Worm (Caenorhabditis elegans) whole organism, young adult: ENCODE results near the gene rde-12.
A peak's percentile ranks its signal among the peaks of the same experiment; 100 is the strongest.

ENCODE experiments used
- D2030.7 ChIP-seq: fragments of 200-800 bp; sonication (Bioruptor generic); IDR thresholded peaks from 2 replicates; pipeline ENCODE4 v1.3.6; 2022; ENCODE audit warnings: missing genetic modification reagents, missing genetic modification characterization, missing compliant biosample characterization
- F22D6.2 ChIP-seq: sonication (generic microtip); optimal IDR thresholded peaks from 2 replicates; lab custom pipeline; 2016; ENCODE audit warnings: mild to moderate bottlenecking, missing genetic modification characterization, missing compliant biosample characterization
- F52B5.7 ChIP-seq: sonication (generic microtip); optimal IDR thresholded peaks from 2 replicates; lab custom pipeline; 2016; ENCODE audit warnings: mild to moderate bottlenecking, missing genetic modification characterization, missing compliant biosample characterization
- F57C9.4 ChIP-seq: sonication (generic microtip); optimal IDR thresholded peaks from 2 replicates; lab custom pipeline; 2017; ENCODE audit warnings: mild to moderate bottlenecking, missing genetic modification characterization, missing compliant biosample characterization
- K11D2.4 ChIP-seq: fragments of 200-800 bp; sonication (Bioruptor generic); IDR thresholded peaks from 2 replicates; pipeline ENCODE4 v1.3.6; 2022; ENCODE audit warnings: missing genetic modification reagents, missing genetic modification characterization, missing compliant biosample characterization
- Y79H2A.3 ChIP-seq: fragments of 200-800 bp; sonication (Bioruptor generic); conservative IDR thresholded peaks from 2 replicates; pipeline ENCODE4 v1.3.6; 2022; ENCODE audit warnings: missing genetic modification reagents, missing genetic modification characterization, missing compliant biosample characterization
- Y95B8A.8 ChIP-seq: fragments of 200-800 bp; sonication (Bioruptor generic); IDR thresholded peaks from 2 replicates; pipeline ENCODE4 v1.3.6; 2022; ENCODE audit warnings: missing genetic modification reagents, missing genetic modification characterization, missing compliant biosample characterization
- ama-1 ChIP-seq, 3 experiments: fragments of 150-350 bp in 1 of 3; sonication (generic microtip) in 2 of 3; optimal IDR thresholded peaks; 2 replicates each; lab custom pipeline; 2014 to 2018; ENCODE audit warnings: missing biosample characterization in 2 of 3, missing genetic modification characterization in 2 of 3, missing genetic modification reagents in 2 of 3
- aptf-2 ChIP-seq: fragments of 200-800 bp; sonication (Bioruptor generic); conservative IDR thresholded peaks from 2 replicates; pipeline ENCODE4 v1.3.6; 2022; ENCODE audit warnings: missing genetic modification reagents, missing genetic modification characterization, missing compliant biosample characterization
- attf-3 ChIP-seq: fragments of 200-800 bp; sonication (Bioruptor generic); conservative IDR thresholded peaks from 2 replicates; pipeline ENCODE4 v1.3.6; 2022; ENCODE audit warnings: missing genetic modification reagents, missing genetic modification characterization, missing compliant biosample characterization
- bed-1 ChIP-seq: fragments of 200-800 bp; sonication (Bioruptor generic); IDR thresholded peaks from 2 replicates; pipeline ENCODE4 v1.3.6; 2022; ENCODE audit warnings: missing genetic modification reagents, missing genetic modification characterization, missing compliant biosample characterization
- ccch-3 ChIP-seq: fragments of 200-800 bp; sonication (Bioruptor generic); optimal IDR thresholded peaks from 2 replicates; lab custom pipeline; 2018; ENCODE audit warnings: mild to moderate bottlenecking, missing genetic modification characterization, missing compliant biosample characterization
- cebp-1 ChIP-seq, 2 experiments: fragments of 200-800 bp in 1 of 2; sonication (Bioruptor generic) in 1 of 2; sonication (generic microtip) in 1 of 2; IDR thresholded peaks in 1 of 2; optimal IDR thresholded peaks in 1 of 2; 2 replicates each; pipeline versions ENCODE4 v1.3.6 to Lab custom; 2017 to 2022; ENCODE audit warnings: missing compliant biosample characterization in 2 of 2, missing genetic modification characterization in 2 of 2, mild to moderate bottlenecking in 1 of 2, missing genetic modification reagents in 1 of 2, moderate library complexity in 1 of 2
- cebp-2 ChIP-seq: fragments of 200-800 bp; sonication (Bioruptor generic); IDR thresholded peaks from 2 replicates; pipeline ENCODE4 v1.3.6; 2022; ENCODE audit warnings: missing genetic modification characterization, missing compliant biosample characterization
- ceh-58 ChIP-seq: fragments of 200-800 bp; sonication (Bioruptor generic); IDR thresholded peaks from 2 replicates; pipeline ENCODE4 v1.3.6; 2022; ENCODE audit warnings: missing genetic modification characterization, missing compliant biosample characterization
- ceh-79 ChIP-seq: sonication (generic microtip); optimal IDR thresholded peaks from 2 replicates; lab custom pipeline; 2017; ENCODE audit warnings: mild to moderate bottlenecking, missing genetic modification characterization, missing compliant biosample characterization
- chd-7 ChIP-seq: sonication (generic microtip); optimal IDR thresholded peaks from 2 replicates; lab custom pipeline; 2016; ENCODE audit warnings: mild to moderate bottlenecking, missing genetic modification characterization, moderate library complexity, missing compliant biosample characterization
- die-1 ChIP-seq: sonication (generic microtip); optimal IDR thresholded peaks from 2 replicates; lab custom pipeline; 2016; ENCODE audit warnings: missing genotype, mild to moderate bottlenecking, missing genetic modification characterization, missing compliant biosample characterization
- egl-44 ChIP-seq: fragments of 200-800 bp; sonication (Bioruptor generic); IDR thresholded peaks from 2 replicates; pipeline ENCODE4 v1.3.6; 2022; ENCODE audit warnings: missing genetic modification reagents, missing genetic modification characterization, missing compliant biosample characterization
- ekl-4 ChIP-seq: fragments of 200-800 bp; sonication (Bioruptor generic); IDR thresholded peaks from 2 replicates; pipeline ENCODE4 v1.3.6; 2022; ENCODE audit warnings: missing genetic modification reagents, missing genetic modification characterization, missing compliant biosample characterization
- fkh-3 ChIP-seq: sonication (generic microtip); optimal IDR thresholded peaks from 2 replicates; lab custom pipeline; 2016; ENCODE audit warnings: mild to moderate bottlenecking, missing genetic modification characterization, missing compliant biosample characterization
- hlh-26 ChIP-seq: fragments of 200-800 bp; sonication (Bioruptor generic); conservative IDR thresholded peaks from 2 replicates; pipeline ENCODE4 v1.3.6; 2022; ENCODE audit warnings: missing genetic modification reagents, missing genetic modification characterization, missing compliant biosample characterization
- hmg-20 ChIP-seq: fragments of 200-800 bp; sonication (Bioruptor generic); IDR thresholded peaks from 2 replicates; pipeline ENCODE4 v1.3.6; 2022; ENCODE audit warnings: missing genetic modification reagents, missing genetic modification characterization, missing compliant biosample characterization
- lin-35 ChIP-seq, 3 experiments: fragments of 150-350 bp in 2 of 3; sonication (generic microtip) in 1 of 3; optimal IDR thresholded peaks; 2 replicates each; lab custom pipeline; 2014 to 2018; ENCODE audit warnings: missing biosample characterization in 3 of 3, missing genetic modification characterization in 3 of 3, missing genetic modification reagents in 3 of 3
- lin-40 ChIP-seq: sonication (generic microtip); optimal IDR thresholded peaks from 2 replicates; lab custom pipeline; 2016; ENCODE audit warnings: missing genetic modification characterization, mild to moderate bottlenecking, missing compliant biosample characterization, missing genotype, missing genetic modification reagents
- lir-1 ChIP-seq: fragments of 200-800 bp; sonication (Bioruptor generic); conservative IDR thresholded peaks from 2 replicates; pipeline ENCODE4 v1.3.6; 2022; ENCODE audit warnings: missing genetic modification reagents, missing genetic modification characterization, missing compliant biosample characterization
- lsy-27 ChIP-seq: sonication (generic microtip); optimal IDR thresholded peaks from 2 replicates; lab custom pipeline; 2017; ENCODE audit warnings: missing genetic modification characterization, mild to moderate bottlenecking, missing compliant biosample characterization, antibody characterized with exemption, missing genotype, borderline replicate concordance; ENCODE audit not compliant: insufficient read depth
- madf-10 ChIP-seq: sonication (generic microtip); optimal IDR thresholded peaks from 2 replicates; lab custom pipeline; 2016; ENCODE audit warnings: mild to moderate bottlenecking, missing genetic modification characterization, missing compliant biosample characterization
- madf-3 ChIP-seq: fragments of 200-800 bp; sonication (Bioruptor generic); IDR thresholded peaks from 2 replicates; pipeline ENCODE4 v1.3.6; 2022; ENCODE audit warnings: missing genetic modification reagents, missing genetic modification characterization, missing compliant biosample characterization
- madf-8 ChIP-seq: fragments of 200-800 bp; sonication (Bioruptor generic); conservative IDR thresholded peaks from 2 replicates; pipeline ENCODE4 v1.3.6; 2022; ENCODE audit warnings: missing genetic modification reagents, missing genetic modification characterization, missing compliant biosample characterization
- mes-4 ChIP-seq: sonication (generic microtip); optimal IDR thresholded peaks from 2 replicates; lab custom pipeline; 2016; ENCODE audit warnings: missing genotype, missing genetic modification characterization, missing compliant biosample characterization
- nfya-2 ChIP-seq: fragments of 200-800 bp; sonication (Bioruptor generic); IDR thresholded peaks from 2 replicates; pipeline ENCODE4 v1.3.6; 2022; ENCODE audit warnings: missing genetic modification reagents, missing genetic modification characterization, missing compliant biosample characterization
- nhr-120 ChIP-seq: fragments of 200-800 bp; sonication (Bioruptor generic); IDR thresholded peaks from 2 replicates; pipeline ENCODE4 v1.3.6; 2022; ENCODE audit warnings: missing genetic modification characterization, missing compliant biosample characterization
- nhr-27 ChIP-seq: fragments of 200-800 bp; sonication (Bioruptor generic); optimal IDR thresholded peaks from 2 replicates; lab custom pipeline; 2018; ENCODE audit warnings: mild to moderate bottlenecking, missing genetic modification characterization, moderate library complexity, missing compliant biosample characterization
- rec-8 ChIP-seq, 2 experiments: sonication (generic microtip); optimal IDR thresholded peaks; 2 replicates each; lab custom pipeline; 2016; ENCODE audit warnings: mild to moderate bottlenecking in 2 of 2, missing genetic modification characterization in 2 of 2, missing genetic modification reagents in 2 of 2, missing genotype in 2 of 2, missing biosample characterization in 1 of 2, missing compliant biosample characterization in 1 of 2, moderate library complexity in 1 of 2
- rpc-1 ChIP-seq, 2 experiments: fragments of 150-350 bp in 1 of 2; sonication (generic microtip) in 1 of 2; optimal IDR thresholded peaks; 2 replicates each; lab custom pipeline; 2014 to 2018; ENCODE audit warnings: missing biosample characterization in 1 of 2, missing genetic modification characterization in 1 of 2, missing genetic modification reagents in 1 of 2, missing genotype in 1 of 2
- somi-1 ChIP-seq: fragments of 200-800 bp; sonication (Bioruptor generic); optimal IDR thresholded peaks from 2 replicates; lab custom pipeline; 2018; ENCODE audit warnings: mild to moderate bottlenecking, missing genetic modification characterization, missing compliant biosample characterization
- xnd-1 ChIP-seq: sonication (generic microtip); optimal IDR thresholded peaks from 2 replicates; lab custom pipeline; 2016; ENCODE audit warnings: missing genotype, missing genetic modification reagents, missing genetic modification characterization, missing compliant biosample characterization
- zim-3 ChIP-seq: sonication (generic microtip); optimal IDR thresholded peaks from 2 replicates; lab custom pipeline; 2017; ENCODE audit warnings: mild to moderate bottlenecking, missing genetic modification characterization, moderate library complexity, missing compliant biosample characterization
- ztf-28 ChIP-seq: fragments of 200-800 bp; sonication (Bioruptor generic); IDR thresholded peaks from 2 replicates; pipeline ENCODE4 v1.3.6; 2022; ENCODE audit warnings: missing genetic modification reagents, missing genetic modification characterization, missing compliant biosample characterization
- ztf-3 ChIP-seq: fragments of 200-800 bp; sonication (Bioruptor generic); optimal IDR thresholded peaks from 2 replicates; lab custom pipeline; 2018; ENCODE audit warnings: mild to moderate bottlenecking, missing genetic modification characterization, missing compliant biosample characterization

Gene rde-12

DNA sequence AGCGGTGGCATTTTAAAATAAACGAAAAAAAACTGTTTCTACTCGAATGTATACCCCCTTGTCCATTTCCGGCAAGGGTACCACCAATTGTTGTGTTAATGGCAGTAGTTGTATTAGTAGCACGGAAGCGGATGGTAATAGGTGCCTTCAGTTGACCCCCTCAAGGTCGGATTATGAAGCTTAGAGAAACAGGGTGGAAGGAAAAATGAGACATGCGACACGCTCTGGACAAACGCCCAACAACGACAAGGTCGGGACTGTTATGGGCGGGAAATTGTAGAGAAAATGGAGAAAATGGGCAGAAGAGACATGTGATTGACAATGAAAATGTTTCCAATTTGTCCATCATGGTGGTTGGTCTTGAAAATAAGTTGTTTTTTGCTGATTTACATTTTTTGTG, 38.8 kb downstream of the rde-12 start, which contains the start of gene T01D3.3 (continued):
- TF ChIP-seq ama-1 (optimal IDR thresholded peaks at IDR 0.05; lab: Kevin White, UChicago) (no peak), ama-1 (GFP tag; optimal IDR thresholded peaks at IDR 0.05; lab: Kevin White, UChicago) (no peak), lir-1 (GFP tag; lab: Robert Waterston, UW) (no peak)

DNA sequence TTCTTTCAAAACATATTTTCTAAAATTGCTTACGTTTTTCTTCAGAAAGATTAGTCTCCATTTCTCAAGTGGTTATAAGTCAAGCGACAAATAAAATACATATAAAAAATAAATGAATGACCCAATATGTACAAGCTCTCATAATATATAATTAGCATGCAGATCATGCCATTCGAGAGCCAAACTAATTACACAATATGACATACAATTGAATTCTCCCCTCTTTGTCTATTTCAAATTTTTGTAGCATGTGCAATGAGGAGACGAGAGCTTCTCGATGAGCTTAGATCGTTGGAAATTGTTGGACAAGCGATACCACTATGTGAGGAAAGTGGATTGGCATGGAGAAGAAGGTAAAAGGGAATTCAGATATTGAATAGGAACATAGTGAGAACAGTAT, 42.1 kb downstream of the rde-12 start, which contains the start of gene hlh-34:
Gene hlh-34 (minus strand): TSS at position 101 of the 400 bp plus-strand sequence.
- TF ChIP-seq madf-10 = no peak
- no peak for TF ChIP-seq ekl-4 (GFP tag; lab: Robert Waterston, UW)
- no peak for TF ChIP-seq K11D2.4
- TF ChIP-seq nhr-27 (tag; lab: Kevin White, UChicago) = no peak

DNA sequence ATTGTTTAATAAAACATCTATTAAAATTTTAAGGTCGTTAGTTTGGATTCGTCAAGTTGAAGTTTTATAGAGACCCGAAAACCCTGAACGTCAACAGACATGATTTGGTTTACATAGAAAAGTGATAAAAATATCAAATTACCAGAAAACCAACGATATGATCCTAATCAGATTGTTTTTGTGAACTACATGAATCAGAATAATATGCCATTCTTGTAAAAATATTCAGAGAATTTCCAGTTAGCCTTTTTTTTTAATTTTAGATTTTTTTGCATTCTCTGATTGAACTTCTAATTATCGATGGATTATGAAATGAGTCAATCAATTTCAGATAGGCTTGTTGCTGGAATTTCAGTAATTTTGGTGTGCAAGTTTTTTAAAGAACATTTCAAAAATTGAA, 45.9 kb downstream of the rde-12 start, which contains the start of gene srx-96:
Gene srx-96 (plus strand): TSS at position 301 of the 400 bp plus-strand sequence.
- TF ChIP-seq madf-3 (GFP tag; lab: Robert Waterston, UW) (no peak), nhr-120 (GFP tag; lab: Robert Waterston, UW) (no peak), ceh-58 (GFP tag; lab: Robert Waterston, UW) (no peak), lin-40 (tag; lab: Kevin White, UChicago) (no peak), cebp-1 (GFP tag; IDR thresholded peaks at IDR 0.05; lab: Robert Waterston, UW) (no peak), cebp-1 (tag; optimal IDR thresholded peaks at IDR 0.05; lab: Kevin White, UChicago) (no peak), xnd-1 (tag; lab: Kevin White, UChicago) (no peak), Y95B8A.8 (GFP tag; lab: Robert Waterston, UW) (no peak), lsy-27 (tag; lab: Kevin White, UChicago) (no peak), F57C9.4 (tag; lab: Kevin White, UChicago) (no peak), die-1 (tag; lab: Kevin White, UChicago) (no peak), lin-35 (GFP tag; optimal IDR thresholded peaks at IDR 0.05; lab: Kevin White, UChicago) (no peak), ekl-4 (GFP tag; lab: Robert Waterston, UW) (no peak), Y79H2A.3 (GFP tag; lab: Robert Waterston, UW) (no peak), hmg-20 (GFP tag; lab: Robert Waterston, UW) (no peak), rpc-1 (optimal IDR thresholded peaks at IDR 0.05; lab: Kevin White, UChicago) (no peak), rpc-1 (tag; optimal IDR thresholded peaks at IDR 0.05; lab: Kevin White, UChicago) (no peak), chd-7 (no peak), zim-3 (tag; lab: Kevin White, UChicago) (no peak), aptf-2 (GFP tag; lab: Robert Waterston, UW) (no peak), madf-10 (no peak), somi-1 (no peak)

DNA sequence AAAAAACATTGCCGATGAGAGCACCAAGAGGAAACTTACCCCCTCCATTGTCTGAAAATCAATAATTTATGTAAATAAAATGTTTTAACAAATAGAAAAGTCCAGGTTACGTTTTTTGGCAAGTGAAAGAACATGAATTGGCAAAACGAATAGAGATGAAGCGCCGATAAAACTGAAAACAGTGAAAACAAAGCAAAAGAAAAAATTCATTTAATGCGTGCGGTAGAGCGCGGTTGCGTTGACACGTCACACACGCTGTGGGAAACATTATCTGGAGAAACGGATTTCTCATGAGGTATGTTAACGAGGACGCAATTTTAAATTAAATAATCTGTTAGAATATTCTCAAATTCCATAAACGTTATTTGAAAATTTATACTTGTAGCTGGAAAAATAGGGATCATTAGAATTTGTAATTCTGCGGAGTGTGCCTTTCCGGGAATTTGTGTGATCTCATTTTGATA, 50.1 kb downstream of the rde-12 start, which contains the start of gene zipt-9:
Gene zipt-9 (minus strand): TSS at position 51 of the 464 bp plus-strand sequence.
- TF ChIP-seq lin-35 (GFP tag; optimal IDR thresholded peaks at IDR 0.05; lab: Kevin White, UChicago) = no peak
- TF ChIP-seq attf-3 (GFP tag; lab: Robert Waterston, UW) = peak; percentile 64; the same call in 1 of the 2 replicates
- no peak for TF ChIP-seq ceh-79
- no peak for TF ChIP-seq fkh-3 (tag; lab: Kevin White, UChicago)
- TF ChIP-seq nhr-120 (GFP tag; lab: Robert Waterston, UW) = no peak
- TF ChIP-seq nfya-2 = no peak
- TF ChIP-seq Y79H2A.3 (GFP tag; lab: Robert Waterston, UW) = no peak
- peak; percentile 23 for TF ChIP-seq F22D6.2 (tag; lab: Kevin White, UChicago)
- no peak for TF ChIP-seq bed-1 (GFP tag; lab: Robert Waterston, UW)
- TF ChIP-seq egl-44 (GFP tag; lab: Robert Waterston, UW) = no peak
- peak; percentile 47; the same call in 1 of the 2 replicates for TF ChIP-seq D2030.7 (GFP tag; lab: Robert Waterston, UW)
- TF ChIP-seq aptf-2 (GFP tag; lab: Robert Waterston, UW) = 0 out of 2 replicates have a peak, but pooled peaks have one; percentile 14
- TF ChIP-seq F52B5.7 = no peak
- peak in 1 of 2 experiments; percentile 24 for TF ChIP-seq rec-8 (tag; optimal IDR thresholded peaks at IDR 0.05; lab: Kevin White, UChicago)
- TF ChIP-seq ztf-28 (GFP tag; lab: Robert Waterston, UW) = peak; percentile 66; the same call in 1 of the 2 replicates
- no peak for TF ChIP-seq mes-4
- no peak for TF ChIP-seq hlh-26
- TF ChIP-seq ccch-3 (GFP tag; lab: Kevin White, UChicago) = peak; percentile 64
- no peak for TF ChIP-seq cebp-2 (GFP tag; lab: Robert Waterston, UW)
- TF ChIP-seq madf-3 (GFP tag; lab: Robert Waterston, UW) = no peak
- no peak for TF ChIP-seq ztf-3
- peak; percentile 22; the same call in 1 of the 2 replicates for TF ChIP-seq madf-8 (GFP tag; lab: Robert Waterston, UW)
